Fruit fly (Drosophila melanogaster) S2 (cell line): Measurements from ENCODE around the gene Dhfr.

Source experiments
- CG8478 ChIP-seq: fragments of >200 bp; optimal IDR thresholded peaks from 2 replicates; lab custom pipeline; 2018
- CTCF ChIP-seq, 2 experiments: fragments of >200 bp; optimal IDR thresholded peaks; 2 replicates each; lab custom pipeline; 2018

DNA sequence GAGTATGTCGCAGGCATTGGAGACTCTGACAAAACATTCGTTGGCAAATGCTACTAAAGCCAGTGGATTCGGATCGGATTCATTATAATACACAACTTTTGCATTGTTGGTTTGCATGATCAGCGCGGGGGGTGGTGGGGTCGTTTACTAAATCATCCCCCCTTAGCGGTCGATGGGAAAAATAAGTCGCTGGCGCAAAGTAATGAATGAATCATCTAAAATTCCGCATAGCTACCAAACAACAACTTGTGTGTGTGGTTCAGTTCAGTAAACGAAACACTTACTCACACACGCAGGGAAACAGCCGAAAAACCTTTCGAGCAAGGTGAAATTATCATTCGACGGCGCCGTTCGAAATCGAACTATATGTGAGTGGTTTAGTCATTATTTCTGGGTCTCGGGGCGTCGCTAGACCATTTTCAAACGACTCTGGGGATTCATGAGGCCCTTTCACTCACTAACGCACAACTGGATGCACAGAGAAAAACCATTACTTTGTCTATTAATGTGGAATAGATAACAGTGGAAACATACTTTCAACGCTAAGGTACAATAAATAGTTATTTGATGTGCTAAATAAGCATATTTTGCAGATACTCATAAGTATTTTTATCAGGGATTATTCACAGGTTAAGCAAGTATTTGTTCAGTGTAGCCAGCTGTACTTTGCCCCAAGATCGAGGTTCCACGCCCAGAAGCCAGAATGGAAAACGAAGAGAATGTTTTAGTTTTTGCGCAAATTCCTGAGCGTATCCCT lies 32.4 kb upstream of the Dhfr start:
- TF ChIP-seq CTCF (optimal IDR thresholded peaks at IDR 0.05; lab: Kevin White, UChicago) (no peak), CG8478 (lab: Kevin White, UChicago) (no peak)
